Fruit fly (Drosophila melanogaster) whole organism, pupa: ENCODE results near the gene NFAT.

ENCODE experiments used
- CG12605 ChIP-seq: fragments of 200-800 bp; sonication (Bioruptor generic); IDR thresholded peaks from 2 replicates; pipeline ENCODE4 v1.3.6; 2022; ENCODE audit warnings: missing biosample characterization, missing genetic modification characterization
- CG15710 ChIP-seq: fragments of 200-800 bp; sonication (Bioruptor generic); optimal IDR thresholded peaks from 2 replicates; lab custom pipeline; 2018; ENCODE audit warnings: missing biosample characterization, mild to moderate bottlenecking, missing genetic modification characterization, moderate library complexity
- CG34367 ChIP-seq: fragments of 200-800 bp; sonication (Bioruptor generic); optimal IDR thresholded peaks from 2 replicates; lab custom pipeline; 2018; ENCODE audit warnings: missing biosample characterization, mild to moderate bottlenecking, missing genetic modification characterization
- CG4496 ChIP-seq: fragments of 200-800 bp; sonication (Bioruptor generic); IDR thresholded peaks from 3 replicates; pipeline ENCODE4 v1.3.6; 2022; ENCODE audit warnings: missing biosample characterization, missing genetic modification characterization
- CG8301 ChIP-seq: fragments of 200-800 bp; sonication (Bioruptor generic); optimal IDR thresholded peaks from 2 replicates; lab custom pipeline; 2018; ENCODE audit warnings: missing biosample characterization, mild to moderate bottlenecking, missing genetic modification characterization
- CG9948 ChIP-seq: fragments of 200-800 bp; sonication (Bioruptor generic); optimal IDR thresholded peaks from 2 replicates; lab custom pipeline; 2018; ENCODE audit warnings: missing biosample characterization, mild to moderate bottlenecking, missing genetic modification characterization, moderate library complexity
- EcR ChIP-seq: fragments of 200-800 bp; sonication (Bioruptor generic); optimal IDR thresholded peaks from 3 replicates; lab custom pipeline; 2019; ENCODE audit warnings: missing biosample characterization, missing genetic modification characterization, mild to moderate bottlenecking, moderate library complexity, missing genetic modification reagents
- Ets98B ChIP-seq: fragments of 200-800 bp; sonication (Bioruptor generic); IDR thresholded peaks from 2 replicates; pipeline ENCODE4 v1.3.6; 2022; ENCODE audit warnings: missing biosample characterization, missing genetic modification characterization
- Pif1A ChIP-seq: fragments of 200-800 bp; sonication (Bioruptor generic); optimal IDR thresholded peaks from 3 replicates; lab custom pipeline; 2016; ENCODE audit warnings: missing biosample characterization, missing genetic modification characterization
- gl ChIP-seq: fragments of 200-800 bp; sonication (Bioruptor generic); optimal IDR thresholded peaks from 2 replicates; lab custom pipeline; 2018; ENCODE audit warnings: missing biosample characterization, mild to moderate bottlenecking, missing genetic modification characterization

- no peak for TF ChIP-seq gl (tag; lab: Kevin White, UChicago)
- TF ChIP-seq CG15710 (tag; lab: Kevin White, UChicago) = no peak
- no peak for TF ChIP-seq Pif1A (GFP tag; lab: Kevin White, UChicago)
- no peak for TF ChIP-seq EcR (GFP tag; lab: Kevin White, UChicago)
- TF ChIP-seq CG12605 (GFP tag; lab: Robert Waterston, UW) = no peak
- no peak for TF ChIP-seq CG8301
- TF ChIP-seq Ets98B (GFP tag; lab: Robert Waterston, UW) = no peak
- no peak for TF ChIP-seq CG34367 (tag; lab: Kevin White, UChicago)
- no peak for TF ChIP-seq CG4496
- TF ChIP-seq CG9948 = no peak
These were observed 30.9 kb upstream of the NFAT start for dm6 chrX:13593667-13594066.
